Worm (Caenorhabditis elegans) whole organism, L2 larva: ENCODE measurements around the gene gplb-1.

Source experiments
- ama-1 ChIP-seq: fragments of 150-350 bp; optimal IDR thresholded peaks from 2 replicates; lab custom pipeline; 2018; ENCODE audit warnings: inconsistent platforms
- ceh-82 ChIP-seq: fragments of 150-350 bp; optimal IDR thresholded peaks from 2 replicates; lab custom pipeline; 2014; ENCODE audit warnings: missing biosample characterization, missing genetic modification characterization
- lin-13 ChIP-seq: fragments of 150-350 bp; optimal IDR thresholded peaks from 2 replicates; lab custom pipeline; 2014; ENCODE audit warnings: missing biosample characterization, missing genetic modification reagents, missing genetic modification characterization
- lsy-2 ChIP-seq, 2 experiments: fragments of 150-350 bp in 1 of 2; sonication (generic microtip) in 1 of 2; optimal IDR thresholded peaks; 2 replicates each; lab custom pipeline; 2014 to 2017; ENCODE audit warnings: missing biosample characterization in 2 of 2, missing genetic modification characterization in 2 of 2
- nhr-11 ChIP-seq: fragments of 150-350 bp; optimal IDR thresholded peaks from 2 replicates; lab custom pipeline; 2014; ENCODE audit warnings: missing biosample characterization, missing genetic modification characterization
- nhr-6 ChIP-seq: fragments of 150-350 bp; optimal IDR thresholded peaks from 2 replicates; lab custom pipeline; 2014; ENCODE audit warnings: missing biosample characterization, missing genetic modification characterization
- skn-1 ChIP-seq: sonication (generic microtip); optimal IDR thresholded peaks from 2 replicates; lab custom pipeline; 2017; ENCODE audit warnings: missing biosample characterization, missing genetic modification characterization
- ztf-11 ChIP-seq: sonication (generic microtip); optimal IDR thresholded peaks from 2 replicates; lab custom pipeline; 2017; ENCODE audit warnings: missing biosample characterization, missing genetic modification characterization

DNA sequence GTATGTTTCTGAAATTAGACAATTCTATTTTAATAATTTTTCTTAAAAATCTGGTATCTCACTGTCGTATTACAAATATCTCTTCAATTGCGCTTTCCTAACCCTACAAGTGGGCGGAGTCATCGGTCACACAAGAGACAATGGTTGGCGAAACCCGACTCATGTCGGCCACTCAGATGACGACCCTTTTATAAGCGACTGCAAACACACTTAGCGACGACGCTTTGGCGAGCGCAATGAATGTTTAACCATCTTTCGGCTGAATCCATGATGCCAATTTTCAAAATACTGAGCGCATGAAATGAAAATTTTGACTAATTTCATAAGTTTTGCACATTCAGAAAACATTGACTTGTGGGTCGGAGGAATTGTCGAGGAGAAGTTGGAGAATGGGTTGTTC lies 29.3 kb upstream of the gplb-1 start:
- peak; percentile 80 for TF ChIP-seq nhr-11 (tag; lab: Kevin White, UChicago)
- peak; percentile 76 for TF ChIP-seq nhr-6
- peak; percentile 45 for TF ChIP-seq ztf-11
- peak; percentile 14 for TF ChIP-seq ama-1 (lab: Kevin White, UChicago)
- peak; percentile 87 to 88 for TF ChIP-seq lsy-2 (tag; optimal IDR thresholded peaks at IDR 0.05; lab: Kevin White, UChicago)
- TF ChIP-seq ceh-82 = peak; percentile 85
- peak; percentile 87 for TF ChIP-seq lin-13 (GFP tag; lab: Kevin White, UChicago)
- TF ChIP-seq skn-1 (tag; lab: Kevin White, UChicago) = peak; percentile 33
